Worm (Caenorhabditis elegans) whole organism, L3 larva: Measurements from ENCODE around the gene tbb-6.

Experiments used
- ceh-9 ChIP-seq: sonication (generic microtip); optimal IDR thresholded peaks from 2 replicates; lab custom pipeline; 2018; ENCODE audit warnings: missing biosample characterization, missing genetic modification characterization
- lin-39 ChIP-seq: fragments of 150-350 bp; optimal IDR thresholded peaks from 2 replicates; lab custom pipeline; 2018; ENCODE audit warnings: missing biosample characterization, missing genetic modification reagents, missing genetic modification characterization
- nhr-237 ChIP-seq: fragments of 150-350 bp; optimal IDR thresholded peaks from 2 replicates; lab custom pipeline; 2014; ENCODE audit warnings: missing biosample characterization, missing genetic modification characterization
- nhr-28 ChIP-seq: fragments of 150-350 bp; optimal IDR thresholded peaks from 2 replicates; lab custom pipeline; 2014; ENCODE audit warnings: missing biosample characterization, missing genetic modification characterization
- tbx-2 ChIP-seq: sonication (generic microtip); optimal IDR thresholded peaks from 2 replicates; lab custom pipeline; 2016; ENCODE audit warnings: mild to moderate bottlenecking, missing genetic modification characterization, missing compliant biosample characterization

DNA sequence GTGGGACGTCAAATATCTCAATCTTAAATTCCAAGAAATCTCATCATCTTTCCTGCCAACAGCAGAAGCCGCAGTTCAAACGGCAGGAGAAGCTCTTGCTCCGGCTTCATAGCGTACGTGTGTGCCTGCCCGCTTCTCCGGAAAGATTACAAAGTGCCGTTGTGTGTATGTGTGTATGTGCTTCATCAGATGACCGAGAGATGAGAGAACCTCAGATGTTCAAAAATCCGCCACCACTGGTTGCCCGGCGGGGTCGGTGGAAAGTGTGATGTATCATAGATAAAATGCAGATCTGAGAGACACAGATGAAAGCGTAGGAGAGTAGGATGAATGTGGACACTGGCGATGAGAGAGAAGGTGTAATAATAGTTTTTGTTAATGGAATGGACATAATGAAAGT is 27.9 kb upstream of the tbb-6 start:
- TF ChIP-seq nhr-237 (tag; lab: Kevin White, UChicago) (no peak), ceh-9 (tag; lab: Kevin White, UChicago) (no peak), lin-39 (tag; lab: Kevin White, UChicago) (peak; percentile 4), tbx-2 (tag; lab: Kevin White, UChicago) (no peak), nhr-28 (tag; lab: Kevin White, UChicago) (no peak)
